Worm (Caenorhabditis elegans) whole organism, mixed stage, embryonic: ENCODE measurements around the gene glrx-3.

Experiments
- M03D4.4 ChIP-seq: sonication (generic microtip); optimal IDR thresholded peaks from 2 replicates; lab custom pipeline; 2017; ENCODE audit warnings: mild to moderate bottlenecking, missing genetic modification characterization, missing compliant biosample characterization
- elt-1 ChIP-seq: sonication (generic microtip); optimal IDR thresholded peaks from 2 replicates; lab custom pipeline; 2017; ENCODE audit warnings: missing genetic modification characterization, mild to moderate bottlenecking, missing compliant biosample characterization, antibody characterized with exemption, moderate library complexity, borderline replicate concordance; ENCODE audit not compliant: insufficient read depth
- elt-3 ChIP-seq: fragments of 150-350 bp; optimal IDR thresholded peaks from 2 replicates; lab custom pipeline; 2014; ENCODE audit warnings: missing biosample characterization, missing genetic modification characterization
- lin-13 ChIP-seq: fragments of 150-350 bp; optimal IDR thresholded peaks from 2 replicates; lab custom pipeline; 2014; ENCODE audit warnings: missing biosample characterization, missing genetic modification characterization
- mab-5 ChIP-seq: fragments of 150-350 bp; optimal IDR thresholded peaks from 2 replicates; lab custom pipeline; 2014; ENCODE audit warnings: missing biosample characterization, missing genetic modification characterization
- mep-1 ChIP-seq: fragments of 150-350 bp; optimal IDR thresholded peaks from 2 replicates; lab custom pipeline; 2017; ENCODE audit warnings: missing biosample characterization, missing genetic modification reagents, missing genetic modification characterization, inconsistent platforms
- nhr-237 ChIP-seq: fragments of 150-350 bp; optimal IDR thresholded peaks from 2 replicates; lab custom pipeline; 2014; ENCODE audit warnings: missing biosample characterization, missing genetic modification characterization
- sem-2 ChIP-seq: fragments of 200-800 bp; sonication (Bioruptor generic); optimal IDR thresholded peaks from 2 replicates; lab custom pipeline; 2018; ENCODE audit warnings: mild to moderate bottlenecking, missing genetic modification characterization, missing compliant biosample characterization
- sptf-1 ChIP-seq: sonication (generic microtip); optimal IDR thresholded peaks from 2 replicates; lab custom pipeline; 2017; ENCODE audit warnings: mild to moderate bottlenecking, missing genetic modification characterization, moderate library complexity, missing compliant biosample characterization
- tbx-8 ChIP-seq: fragments of 200-800 bp; sonication (Bioruptor generic); optimal IDR thresholded peaks from 2 replicates; lab custom pipeline; 2018; ENCODE audit warnings: mild to moderate bottlenecking, missing genetic modification characterization, moderate library complexity, missing compliant biosample characterization
- unc-39 ChIP-seq: fragments of 150-350 bp; optimal IDR thresholded peaks from 2 replicates; lab custom pipeline; 2014; ENCODE audit warnings: missing biosample characterization, missing genetic modification characterization
- unc-62 ChIP-seq: fragments of 150-350 bp; optimal IDR thresholded peaks from 2 replicates; lab custom pipeline; 2014; ENCODE audit warnings: missing biosample characterization, missing genetic modification reagents, missing genetic modification characterization

DNA sequence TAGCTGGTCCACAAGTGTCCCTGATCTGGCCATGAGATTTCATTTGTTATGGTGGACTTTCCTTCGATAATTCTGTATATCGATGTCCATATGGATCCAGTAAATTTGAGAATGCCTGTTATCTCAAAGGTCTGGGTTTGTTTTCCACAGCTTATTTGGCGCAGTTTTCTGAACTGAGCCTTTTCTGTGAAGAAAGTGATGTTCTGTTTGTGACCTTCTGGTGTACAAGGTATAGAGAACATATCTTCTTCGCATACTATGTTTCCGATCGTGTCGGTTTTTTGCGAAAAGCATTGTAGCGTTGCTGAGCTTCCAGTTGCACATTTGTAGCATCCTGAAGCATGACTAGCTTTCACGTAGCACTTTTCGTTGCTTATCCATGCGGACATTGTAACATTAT is 38.3 kb downstream of the glrx-3 start:
- TF ChIP-seq sem-2 (GFP tag; lab: Kevin White, UChicago) (no peak), sptf-1 (tag; lab: Kevin White, UChicago) (no peak), unc-39 (tag; lab: Kevin White, UChicago) (no peak), M03D4.4 (no peak), tbx-8 (no peak), elt-3 (tag; lab: Kevin White, UChicago) (no peak), unc-62 (GFP tag; lab: Kevin White, UChicago) (no peak), nhr-237 (tag; lab: Kevin White, UChicago) (no peak), elt-1 (no peak), mep-1 (tag; lab: Kevin White, UChicago) (no peak), lin-13 (tag; lab: Kevin White, UChicago) (no peak), mab-5 (tag; lab: Kevin White, UChicago) (no peak)
